Worm (Caenorhabditis elegans): Measurements from ENCODE around the gene add-2.

add-2 gene

ce11 chrV:11986078-11986869, 26.9 kb downstream of the add-2 start:
- no peak for TF ChIP-seq F13C5.2 (tag; optimal IDR thresholded peaks at IDR 0.05)
- no peak for TF ChIP-seq aly-1 (tag; optimal IDR thresholded peaks at IDR 0.05)
- no peak for TF ChIP-seq ceh-36 (tag; optimal IDR thresholded peaks at IDR 0.05)
- no peak for TF ChIP-seq ets-7 (tag; optimal IDR thresholded peaks at IDR 0.05)
- TF ChIP-seq B0310.2 (tag; optimal IDR thresholded peaks at IDR 0.05) = no peak

DNA sequence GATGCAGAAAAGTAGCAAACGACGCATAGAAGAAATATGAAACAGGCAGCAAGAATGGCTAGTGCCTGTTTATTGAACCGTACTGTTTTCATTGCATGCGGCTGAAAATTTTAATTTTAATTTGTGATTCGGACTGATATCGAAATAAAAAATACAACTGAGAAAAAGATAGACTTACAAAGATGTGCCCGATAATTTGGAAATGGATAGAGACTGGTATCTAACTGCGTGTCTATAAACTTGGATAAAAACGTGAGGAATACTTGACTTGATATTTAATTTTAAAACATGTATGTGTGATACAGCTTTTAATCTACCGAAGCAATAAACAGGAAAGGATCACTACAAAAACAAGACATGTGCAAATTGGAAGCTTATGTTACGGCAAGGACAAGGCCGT, 27.8 kb downstream of the add-2 start, which contains the start of gene mans-2:
TSS of gene mans-2 (minus strand) at position 101 of the 400 bp plus-strand sequence.
- no peak for TF ChIP-seq tbx-11 (GFP tag; IDR thresholded peaks at IDR 0.05)
- no peak for TF ChIP-seq tbx-37 (GFP tag; conservative IDR thresholded peaks at IDR 0.05)
- no peak for TF ChIP-seq ets-7 (tag; optimal IDR thresholded peaks at IDR 0.05)
- TF ChIP-seq F13C5.2 (tag; optimal IDR thresholded peaks at IDR 0.05) = no peak
- no peak for TF ChIP-seq ama-1 (optimal IDR thresholded peaks at IDR 0.05)

DNA sequence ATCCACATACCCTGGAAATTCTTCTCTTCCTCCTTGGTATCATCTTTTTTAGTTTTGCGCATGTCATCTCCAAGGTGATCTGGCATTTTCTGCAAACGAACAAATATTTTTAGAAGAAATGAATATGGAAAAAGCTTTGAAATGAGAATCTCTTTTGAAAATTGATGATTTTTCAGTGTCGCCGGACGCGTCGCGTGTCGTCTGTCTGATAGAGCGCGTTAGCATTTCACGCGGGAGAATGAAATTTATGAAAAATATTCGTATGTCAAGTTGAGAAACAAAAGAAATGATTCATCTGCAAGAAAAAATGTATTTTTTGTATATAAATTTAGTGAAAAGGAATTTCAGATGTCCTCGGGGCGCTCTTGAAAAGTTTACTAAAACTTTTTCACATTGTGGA, 30.9 kb downstream of the add-2 start, which contains the start of gene rpt-1:
TSS of gene rpt-1 (minus strand) at position 89 of the 400 bp plus-strand sequence.
- no peak for TF ChIP-seq sea-1 (GFP tag; conservative IDR thresholded peaks at IDR 0.05)
- TF ChIP-seq F13C5.2 (tag; optimal IDR thresholded peaks at IDR 0.05) = peak; percentile 13

DNA sequence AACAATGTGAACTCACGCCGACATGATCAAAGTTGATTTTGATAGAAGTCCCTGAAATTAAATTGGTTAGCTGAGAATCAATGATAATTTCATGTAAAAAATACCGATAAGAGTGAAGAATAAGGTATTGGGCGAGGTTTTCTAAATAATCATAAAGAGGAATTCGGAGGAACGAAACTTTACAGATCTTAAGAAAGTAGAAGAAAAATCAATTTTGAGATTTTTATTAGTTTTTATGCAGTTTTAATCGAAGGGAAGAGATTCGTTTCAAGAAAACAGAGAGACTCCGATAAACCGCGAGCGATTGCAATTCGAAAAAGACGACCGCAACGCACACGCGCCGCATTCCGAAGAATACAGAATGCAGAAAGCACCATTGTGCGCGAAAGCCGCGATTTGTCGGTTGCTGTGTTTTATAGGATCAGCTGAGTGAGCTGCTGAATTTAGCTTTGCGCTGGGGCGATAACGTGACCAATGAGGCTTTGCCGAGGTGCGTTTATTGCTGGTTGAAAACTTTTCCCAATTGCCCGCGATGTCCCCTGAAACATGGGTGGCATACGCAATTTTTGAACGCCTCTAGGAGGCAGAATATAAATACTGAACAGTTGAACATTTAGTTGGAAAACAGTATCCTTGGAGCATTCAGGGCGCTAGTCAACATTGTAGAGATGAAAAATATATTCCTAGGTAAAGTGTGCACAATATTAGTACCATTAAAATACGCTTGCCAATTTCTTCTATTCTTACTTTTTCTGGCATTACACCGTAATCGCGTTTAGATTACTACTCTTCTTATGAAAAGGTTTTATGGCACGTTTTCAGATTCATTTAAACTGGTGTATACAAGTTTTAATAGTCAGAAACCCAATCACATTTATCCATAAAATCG, 33.3 kb downstream of the add-2 start, which contains the start of gene snr-4:
TSS of gene snr-4 (minus strand) at position 51 of the 889 bp plus-strand sequence.
- no peak; the same call in 1 of the 2 replicates for TF ChIP-seq tbx-37 (GFP tag; conservative IDR thresholded peaks at IDR 0.05)
- peak; percentile 94 for TF ChIP-seq ama-1 (optimal IDR thresholded peaks at IDR 0.05)
- peak; percentile 63 for TF ChIP-seq flt-1 (GFP tag; IDR thresholded peaks at IDR 0.05)
- no peak for TF ChIP-seq hmbx-1 (tag; optimal IDR thresholded peaks at IDR 0.05)
- peak; percentile 6 for TF ChIP-seq ceh-13 (GFP tag; optimal IDR thresholded peaks at IDR 0.05)
- TF ChIP-seq sea-1 (GFP tag; conservative IDR thresholded peaks at IDR 0.05) = 0 out of 2 replicates have a peak, but pooled peaks have one; percentile 66
- TF ChIP-seq ets-7 (tag; optimal IDR thresholded peaks at IDR 0.05) = no peak
- no peak for TF ChIP-seq tbx-11 (GFP tag; IDR thresholded peaks at IDR 0.05)
- peak; percentile 8 for TF ChIP-seq tra-4 (tag; optimal IDR thresholded peaks at IDR 0.05)
- TF ChIP-seq hmg-4 (GFP tag; optimal IDR thresholded peaks at IDR 0.05) = peak; percentile 57
- no peak for TF ChIP-seq hnd-1 (tag; optimal IDR thresholded peaks at IDR 0.05)
- TF ChIP-seq aly-1 (tag; optimal IDR thresholded peaks at IDR 0.05) = no peak
- peak; percentile 53; the same call in 1 of the 2 replicates for TF ChIP-seq pes-1 (GFP tag; IDR thresholded peaks at IDR 0.05)
- TF ChIP-seq F13C5.2 (tag; optimal IDR thresholded peaks at IDR 0.05) = peak; percentile 73
- peak; percentile 57 for TF ChIP-seq B0310.2 (tag; optimal IDR thresholded peaks at IDR 0.05)
- no peak for TF ChIP-seq scrt-1 (GFP tag; IDR thresholded peaks at IDR 0.05)
- TF ChIP-seq ceh-36 (tag; optimal IDR thresholded peaks at IDR 0.05) = peak; percentile 31

ce11 chrV:11978179-11978578, 35.0 kb downstream of the add-2 start, which contains the start of gene mif-2:
mif-2 (minus strand) TSS chrV:11978459.
- TF ChIP-seq ceh-13 (GFP tag; optimal IDR thresholded peaks at IDR 0.05) (no peak), ama-1 (optimal IDR thresholded peaks at IDR 0.05) (peak; percentile 28)

- no peak for TF ChIP-seq hmg-4 (GFP tag; optimal IDR thresholded peaks at IDR 0.05)
- TF ChIP-seq ceh-13 (GFP tag; optimal IDR thresholded peaks at IDR 0.05) = no peak
- TF ChIP-seq scrt-1 (GFP tag; IDR thresholded peaks at IDR 0.05) = no peak
- TF ChIP-seq tbx-37 (GFP tag; conservative IDR thresholded peaks at IDR 0.05) = no peak
- no peak for TF ChIP-seq ets-7 (tag; optimal IDR thresholded peaks at IDR 0.05)
- TF ChIP-seq B0310.2 (tag; optimal IDR thresholded peaks at IDR 0.05) = no peak
- no peak for TF ChIP-seq aly-1 (tag; optimal IDR thresholded peaks at IDR 0.05)
- no peak for TF ChIP-seq flt-1 (GFP tag; IDR thresholded peaks at IDR 0.05)
Measured at ce11 chrV:11976734-11977133, 36.5 kb downstream of the add-2 start.

ce11 chrV:11975233-11975632, 38.0 kb downstream of the add-2 start, which contains the start of gene cpr-1:
cpr-1 (plus strand) TSS chrV:11975551.
- TF ChIP-seq ama-1 (optimal IDR thresholded peaks at IDR 0.05) (no peak), scrt-1 (GFP tag; IDR thresholded peaks at IDR 0.05) (no peak), F13C5.2 (tag; optimal IDR thresholded peaks at IDR 0.05) (no peak), aly-1 (tag; optimal IDR thresholded peaks at IDR 0.05) (no peak), flt-1 (GFP tag; IDR thresholded peaks at IDR 0.05) (no peak), hmbx-1 (tag; optimal IDR thresholded peaks at IDR 0.05) (no peak)

ce11 chrV:11964723-11965122, 48.5 kb downstream of the add-2 start, which contains the start of gene F58H1.7:
F58H1.7 (minus strand) TSS chrV:11964823.
- TF ChIP-seq pes-1 (GFP tag; IDR thresholded peaks at IDR 0.05) (no peak), B0310.2 (tag; optimal IDR thresholded peaks at IDR 0.05) (no peak), aly-1 (tag; optimal IDR thresholded peaks at IDR 0.05) (no peak), ets-7 (tag; optimal IDR thresholded peaks at IDR 0.05) (no peak), scrt-1 (GFP tag; IDR thresholded peaks at IDR 0.05) (no peak), flt-1 (GFP tag; IDR thresholded peaks at IDR 0.05) (no peak), ceh-36 (tag; optimal IDR thresholded peaks at IDR 0.05) (no peak), hmg-4 (GFP tag; optimal IDR thresholded peaks at IDR 0.05) (no peak)
